Fruit fly (Drosophila melanogaster): ENCODE results near the gene moody.

DNA sequence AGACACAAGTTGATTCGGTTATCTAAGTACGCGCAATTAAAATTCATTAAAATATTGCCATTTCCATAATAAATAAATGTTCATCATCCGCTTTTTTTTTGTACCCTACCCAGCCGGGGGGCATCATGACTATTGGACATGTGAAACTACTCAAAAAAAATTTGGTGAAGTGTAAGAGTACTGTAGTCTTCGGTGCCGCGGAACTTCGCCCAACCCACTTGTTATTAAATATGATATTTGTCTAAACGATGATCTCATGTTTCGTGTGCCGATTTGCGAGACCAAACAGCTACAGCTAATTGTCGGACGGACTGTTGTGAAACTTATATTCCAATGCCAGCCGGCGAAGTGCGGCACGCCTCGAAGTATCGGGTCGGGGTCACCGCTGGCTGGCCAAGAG lies 38.9 kb upstream of the moody start:
- no peak for TF ChIP-seq sage (GFP tag; optimal IDR thresholded peaks at IDR 0.05)
- no peak for TF ChIP-seq ey (GFP tag; optimal IDR thresholded peaks at IDR 0.05)
- no peak for TF ChIP-seq h (GFP tag; optimal IDR thresholded peaks at IDR 0.05)
- no peak for TF ChIP-seq br (GFP tag; optimal IDR thresholded peaks at IDR 0.05)
- TF ChIP-seq CG9705 (GFP tag; optimal IDR thresholded peaks at IDR 0.05), result no peak
- TF ChIP-seq CrebA (GFP tag; optimal IDR thresholded peaks at IDR 0.05; ENCODE audit: borderline replicate concordance), result no peak
- no peak for TF ChIP-seq foxo (GFP tag; optimal IDR thresholded peaks at IDR 0.05)
- no peak for TF ChIP-seq rgr (GFP tag; optimal IDR thresholded peaks at IDR 0.05)
- TF ChIP-seq CG32264 (GFP tag; optimal IDR thresholded peaks at IDR 0.05), result no peak
- TF ChIP-seq psq (GFP tag; optimal IDR thresholded peaks at IDR 0.05), result no peak
- TF ChIP-seq Abd-B (GFP tag; optimal IDR thresholded peaks at IDR 0.05), result no peak
- TF ChIP-seq N (GFP tag; optimal IDR thresholded peaks at IDR 0.05), result no peak
- no peak for TF ChIP-seq Hnf4 (GFP tag; optimal IDR thresholded peaks at IDR 0.05)

All from whole organism, wandering third instar larva.